Fruit fly (Drosophila melanogaster) whole organism, embryonic: ENCODE results near the gene CG17028.

Source experiments
- Asciz ChIP-seq: fragments of 200-800 bp; sonication (Bioruptor generic); optimal IDR thresholded peaks from 2 replicates; lab custom pipeline; 2017; ENCODE audit warnings: missing biosample characterization, mild to moderate bottlenecking, missing genetic modification characterization, missing genetic modification reagents
- Bdp1 ChIP-seq: fragments of 200-800 bp; sonication (Bioruptor generic); optimal IDR thresholded peaks from 3 replicates; lab custom pipeline; 2016; ENCODE audit warnings: missing biosample characterization, missing genetic modification characterization
- C15 ChIP-seq: fragments of 200-800 bp; sonication (Bioruptor generic); IDR thresholded peaks from 3 replicates; pipeline ENCODE4 v1.3.6; 2022; ENCODE audit warnings: missing biosample characterization, missing genetic modification characterization
- CG11247 ChIP-seq: fragments of 200-800 bp; sonication (Bioruptor generic); IDR thresholded peaks from 2 replicates; pipeline ENCODE4 v1.3.6; 2022; ENCODE audit warnings: missing biosample characterization, missing genetic modification characterization
- CG12236 ChIP-seq: fragments of 200-800 bp; sonication (Bioruptor generic); optimal IDR thresholded peaks from 2 replicates; lab custom pipeline; 2016; ENCODE audit warnings: missing biosample characterization, missing genetic modification characterization
- CG12769 ChIP-seq: fragments of 200-800 bp; sonication (Bioruptor generic); optimal IDR thresholded peaks from 2 replicates; lab custom pipeline; 2019; ENCODE audit warnings: missing biosample characterization, mild to moderate bottlenecking, missing genetic modification characterization, moderate library complexity
- CG15011 ChIP-seq: fragments of 200-800 bp; sonication (Bioruptor generic); optimal IDR thresholded peaks from 3 replicates; lab custom pipeline; 2018; ENCODE audit warnings: missing biosample characterization, mild to moderate bottlenecking, missing genetic modification characterization
- CG16779 ChIP-seq: fragments of 200-800 bp; sonication (Bioruptor generic); IDR thresholded peaks from 2 replicates; pipeline ENCODE4 v1.3.6; 2022; ENCODE audit warnings: missing biosample characterization, missing genetic modification characterization
- CG1792 ChIP-seq: fragments of 200-800 bp; sonication (Bioruptor generic); optimal IDR thresholded peaks from 2 replicates; lab custom pipeline; 2016; ENCODE audit warnings: missing biosample characterization, missing genetic modification characterization
- CG18262 ChIP-seq: fragments of 200-800 bp; optimal IDR thresholded peaks from 3 replicates; lab custom pipeline; 2019; ENCODE audit warnings: missing biosample characterization, mild to moderate bottlenecking, missing genetic modification characterization, moderate library complexity
- CG2875 ChIP-seq: fragments of 200-800 bp; sonication (Bioruptor generic); optimal IDR thresholded peaks from 2 replicates; lab custom pipeline; 2017; ENCODE audit warnings: missing biosample characterization, mild to moderate bottlenecking, missing genetic modification characterization, missing genetic modification reagents
- CG31441 ChIP-seq: fragments of 200-800 bp; sonication (Bioruptor generic); IDR thresholded peaks from 2 replicates; pipeline ENCODE4 v1.3.6; 2022; ENCODE audit warnings: missing biosample characterization, missing genetic modification characterization
- CG34224 ChIP-seq: fragments of 200-800 bp; sonication (Bioruptor generic); IDR thresholded peaks from 3 replicates; pipeline ENCODE4 v1.3.6; 2022; ENCODE audit warnings: missing biosample characterization, missing genetic modification characterization; ENCODE audit not compliant: partially characterized antibody
- CG6654 ChIP-seq: fragments of 200-800 bp; sonication (Bioruptor generic); optimal IDR thresholded peaks from 2 replicates; lab custom pipeline; 2017; ENCODE audit warnings: missing biosample characterization, mild to moderate bottlenecking, missing genetic modification characterization
- CG6765 ChIP-seq: fragments of 200-800 bp; sonication (Bioruptor generic); optimal IDR thresholded peaks from 3 replicates; lab custom pipeline; 2017; ENCODE audit warnings: missing biosample characterization, mild to moderate bottlenecking, missing genetic modification characterization
- CG7357 ChIP-seq: fragments of 200-800 bp; sonication (Bioruptor generic); IDR thresholded peaks from 3 replicates; pipeline ENCODE4 v1.3.6; 2022; ENCODE audit warnings: missing biosample characterization, missing genetic modification characterization
- CG7745 ChIP-seq: fragments of 200-800 bp; sonication (Bioruptor generic); optimal IDR thresholded peaks from 2 replicates; lab custom pipeline; 2018; ENCODE audit warnings: missing biosample characterization, mild to moderate bottlenecking, missing genetic modification characterization, moderate library complexity
- CG7839 ChIP-seq: fragments of 200-800 bp; sonication (Bioruptor generic); optimal IDR thresholded peaks from 3 replicates; lab custom pipeline; 2018; ENCODE audit warnings: missing biosample characterization, mild to moderate bottlenecking, missing genetic modification characterization, moderate library complexity
- Dll ChIP-seq: fragments of 200-800 bp; sonication (Bioruptor generic); IDR thresholded peaks from 4 replicates; pipeline ENCODE4 v1.3.6; 2022; ENCODE audit warnings: missing biosample characterization, missing genetic modification characterization; ENCODE audit not compliant: partially characterized antibody
- Doc2 ChIP-seq: fragments of 200-800 bp; sonication (Bioruptor generic); IDR thresholded peaks from 2 replicates; pipeline ENCODE4 v1.3.6; 2022; ENCODE audit warnings: missing biosample characterization, missing genetic modification characterization
- Jarid2 ChIP-seq: fragments of 200-800 bp; sonication (Bioruptor generic); optimal IDR thresholded peaks from 3 replicates; lab custom pipeline; 2017; ENCODE audit warnings: mild to moderate bottlenecking, missing biosample characterization, missing genetic modification reagents, missing genetic modification characterization
- Kr ChIP-seq: fragments of 200-800 bp; sonication (Bioruptor generic); optimal IDR thresholded peaks from 2 replicates; lab custom pipeline; 2017; ENCODE audit warnings: missing biosample characterization, mild to moderate bottlenecking, missing genetic modification characterization
- Med ChIP-seq: fragments of 200-800 bp; sonication (Bioruptor generic); peaks from one replicate; lab custom pipeline; 2016; ENCODE audit warnings: missing biosample characterization, missing genetic modification characterization, mild to moderate bottlenecking, inconsistent platforms, moderate library complexity
- NK7.1 ChIP-seq: fragments of 200-800 bp; sonication (Bioruptor generic); optimal IDR thresholded peaks from 3 replicates; lab custom pipeline; 2016; ENCODE audit warnings: missing biosample characterization, missing genetic modification characterization
- Rfx ChIP-seq: fragments of 200-800 bp; sonication (Bioruptor generic); IDR thresholded peaks from 2 replicates; pipeline ENCODE4 v1.3.6; 2022; ENCODE audit warnings: missing biosample characterization, missing genetic modification characterization
- Rx ChIP-seq: fragments of 200-800 bp; sonication (Bioruptor generic); IDR thresholded peaks from 2 replicates; pipeline ENCODE4 v1.3.6; 2022; ENCODE audit warnings: missing biosample characterization, missing genetic modification characterization
- Sin3A ChIP-seq: fragments of >200 bp; optimal IDR thresholded peaks from 2 replicates; lab custom pipeline; 2018
- Vsx1 ChIP-seq: fragments of 200-800 bp; sonication (Bioruptor generic); optimal IDR thresholded peaks from 2 replicates; lab custom pipeline; 2017; ENCODE audit warnings: missing biosample characterization, mild to moderate bottlenecking, missing genetic modification characterization, missing genetic modification reagents
- Xbp1 ChIP-seq: fragments of 200-800 bp; sonication (Bioruptor generic); optimal IDR thresholded peaks from 3 replicates; lab custom pipeline; 2016; ENCODE audit warnings: missing biosample characterization, mild to moderate bottlenecking, missing genetic modification characterization
- ash1 ChIP-seq: fragments of 200-800 bp; sonication (Bioruptor generic); optimal IDR thresholded peaks from 2 replicates; lab custom pipeline; 2018; ENCODE audit warnings: missing biosample characterization, mild to moderate bottlenecking, missing genetic modification characterization
- br ChIP-seq: fragments of >200 bp; optimal IDR thresholded peaks from 2 replicates; lab custom pipeline; 2017
- caup ChIP-seq: fragments of 200-800 bp; sonication (Bioruptor generic); optimal IDR thresholded peaks from 3 replicates; lab custom pipeline; 2017; ENCODE audit warnings: missing biosample characterization, mild to moderate bottlenecking, missing genetic modification characterization, moderate library complexity; ENCODE audit not compliant: severe bottlenecking
- cg ChIP-seq: fragments of 200-800 bp; sonication (Bioruptor generic); optimal IDR thresholded peaks from 3 replicates; lab custom pipeline; 2019; ENCODE audit warnings: missing biosample characterization, mild to moderate bottlenecking, missing genetic modification characterization, moderate library complexity
- chinmo ChIP-seq: fragments of 200-800 bp; sonication (Bioruptor generic); IDR thresholded peaks from 4 replicates; pipeline ENCODE4 v1.3.6; 2022; ENCODE audit warnings: missing biosample characterization, missing genetic modification characterization; ENCODE audit not compliant: partially characterized antibody
- dmrt99B ChIP-seq: fragments of 200-800 bp; sonication (Bioruptor generic); optimal IDR thresholded peaks from 2 replicates; lab custom pipeline; 2018; ENCODE audit warnings: missing biosample characterization, mild to moderate bottlenecking, missing genetic modification characterization, moderate library complexity
- dysf ChIP-seq: fragments of 200-800 bp; sonication (Bioruptor generic); IDR thresholded peaks from 3 replicates; pipeline ENCODE4 v1.3.6; 2022; ENCODE audit warnings: missing biosample characterization, missing genetic modification characterization
- gcm ChIP-seq: fragments of 200-800 bp; sonication (Bioruptor generic); optimal IDR thresholded peaks from 2 replicates; lab custom pipeline; 2019; ENCODE audit warnings: missing biosample characterization, mild to moderate bottlenecking, missing genetic modification characterization, moderate library complexity
- gsb-n ChIP-seq: fragments of 200-800 bp; sonication (Bioruptor generic); optimal IDR thresholded peaks from 3 replicates; lab custom pipeline; 2018; ENCODE audit warnings: missing biosample characterization, mild to moderate bottlenecking, missing genetic modification characterization
- kah ChIP-seq: fragments of 200-800 bp; sonication (Bioruptor generic); optimal IDR thresholded peaks from 2 replicates; lab custom pipeline; 2018; ENCODE audit warnings: missing biosample characterization, mild to moderate bottlenecking, missing genetic modification characterization
- kay ChIP-seq: fragments of 200-800 bp; sonication (Bioruptor generic); optimal IDR thresholded peaks from 2 replicates; lab custom pipeline; 2016; ENCODE audit warnings: missing biosample characterization, missing genetic modification characterization
- nau ChIP-seq: fragments of 200-800 bp; sonication (Bioruptor generic); optimal IDR thresholded peaks from 3 replicates; lab custom pipeline; 2017; ENCODE audit warnings: missing biosample characterization, mild to moderate bottlenecking, missing genetic modification characterization, missing genetic modification reagents
- nom ChIP-seq: fragments of 200-800 bp; sonication (Bioruptor generic); optimal IDR thresholded peaks from 2 replicates; lab custom pipeline; 2017; ENCODE audit warnings: missing biosample characterization, missing genetic modification characterization, mild to moderate bottlenecking, moderate library complexity, missing genetic modification reagents
- pum ChIP-seq: fragments of 200-800 bp; sonication (Bioruptor generic); optimal IDR thresholded peaks from 2 replicates; lab custom pipeline; 2016; ENCODE audit warnings: missing biosample characterization, missing genetic modification characterization
- salm ChIP-seq: fragments of 200-800 bp; sonication (Bioruptor generic); optimal IDR thresholded peaks from 2 replicates; lab custom pipeline; 2018; ENCODE audit warnings: missing biosample characterization, mild to moderate bottlenecking, missing genetic modification characterization
- sd ChIP-seq: fragments of 200-800 bp; sonication (Bioruptor generic); optimal IDR thresholded peaks from 3 replicates; lab custom pipeline; 2018; ENCODE audit warnings: missing biosample characterization, mild to moderate bottlenecking, missing genetic modification characterization, moderate library complexity
- slp2 ChIP-seq: fragments of 200-800 bp; sonication (Bioruptor generic); optimal IDR thresholded peaks from 2 replicates; lab custom pipeline; 2016; ENCODE audit warnings: missing biosample characterization, missing genetic modification characterization
- tna ChIP-seq: fragments of 200-800 bp; sonication (Bioruptor generic); IDR thresholded peaks from 2 replicates; pipeline ENCODE4 v1.3.6; 2022; ENCODE audit warnings: missing biosample characterization, missing genetic modification characterization; ENCODE audit not compliant: partially characterized antibody
- twi ChIP-seq: fragments of 200-800 bp; optimal IDR thresholded peaks from 2 replicates; lab custom pipeline; 2019; ENCODE audit warnings: missing biosample characterization, mild to moderate bottlenecking, missing genetic modification characterization, moderate library complexity
- zf30C ChIP-seq: fragments of 200-800 bp; sonication (Bioruptor generic); optimal IDR thresholded peaks from 3 replicates; lab custom pipeline; 2018; ENCODE audit warnings: missing biosample characterization, mild to moderate bottlenecking, missing genetic modification characterization

The CG17028 gene

DNA sequence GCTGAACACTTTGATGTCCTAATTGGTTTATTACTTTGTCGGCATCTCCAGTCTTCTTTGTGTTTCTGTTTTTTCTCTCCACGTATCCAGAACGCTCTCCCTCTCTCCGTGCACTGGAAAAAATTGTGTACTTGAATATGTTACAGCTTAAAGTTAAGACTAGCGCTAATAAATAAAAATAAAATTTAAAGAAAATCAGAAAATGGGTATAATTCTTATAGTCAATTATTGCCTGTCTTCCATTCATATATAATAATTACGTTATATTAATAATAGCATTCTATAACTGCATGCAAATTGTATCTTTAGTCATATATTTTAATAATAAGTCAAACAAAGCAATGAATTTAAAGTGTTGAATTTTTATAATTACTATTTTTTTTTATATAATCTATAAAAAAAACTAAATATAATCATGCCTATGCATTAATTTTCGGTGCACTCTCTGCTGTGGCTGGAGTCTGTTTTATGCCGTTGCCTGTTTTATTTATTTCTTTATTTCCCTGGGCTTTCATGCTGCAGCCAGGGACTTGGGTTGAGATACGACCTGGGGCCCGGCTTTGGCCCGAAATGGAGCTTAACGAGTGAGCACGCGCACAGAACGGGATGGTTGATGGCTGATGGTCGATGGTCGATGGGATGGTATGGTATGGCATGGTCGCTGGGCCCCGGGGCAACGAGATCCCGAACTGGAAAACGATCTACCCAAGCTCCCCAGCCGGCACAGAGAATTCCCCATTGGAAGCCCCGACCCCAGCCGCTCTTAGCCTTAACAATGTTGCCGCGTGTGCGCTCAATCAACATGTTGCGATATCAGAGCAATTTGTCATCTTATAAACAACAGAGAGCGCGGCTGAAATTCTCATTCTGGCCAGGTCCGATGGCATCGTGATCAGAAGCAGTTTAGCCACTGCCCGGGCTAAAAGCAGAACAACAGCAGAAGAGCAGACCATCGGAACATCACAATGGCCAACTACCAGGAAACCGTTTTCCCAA lies 37.7 kb downstream of the CG17028 start (continued):
- TF ChIP-seq Kr (GFP tag; lab: Kevin White, UChicago) (no peak), Asciz (GFP tag; lab: Kevin White, UChicago) (no peak), Med (GFP tag; lab: Kevin White, UChicago) (peak; percentile 8), CG7745 (no peak), CG2875 (no peak), kay (GFP tag; lab: Kevin White, UChicago) (no peak), nau (GFP tag; lab: Kevin White, UChicago) (no peak), slp2 (GFP tag; lab: Kevin White, UChicago) (no peak), zf30C (GFP tag; lab: Kevin White, UChicago) (peak; percentile 75), pum (GFP tag; lab: Kevin White, UChicago) (no peak), twi (tag; lab: Kevin White, UChicago) (no peak), Doc2 (no peak), CG34224 (GFP tag; lab: Robert Waterston, UW) (no peak), chinmo (GFP tag; lab: Robert Waterston, UW) (no peak), nom (GFP tag; lab: Kevin White, UChicago) (peak; percentile 31), kah (GFP tag; lab: Kevin White, UChicago) (no peak), CG31441 (GFP tag; lab: Robert Waterston, UW) (peak; percentile 58; the same call in 1 of the 2 replicates), CG6765 (no peak), Sin3A (no peak), Dll (GFP tag; lab: Robert Waterston, UW) (no peak), Jarid2 (GFP tag; lab: Kevin White, UChicago) (no peak), ash1 (no peak), salm (tag; lab: Kevin White, UChicago) (no peak), CG12236 (GFP tag; lab: Kevin White, UChicago) (no peak), CG6654 (no peak), CG12769 (no peak), gsb-n (tag; lab: Kevin White, UChicago) (peak; percentile 34), dmrt99B (no peak), Rfx (GFP tag; lab: Robert Waterston, UW) (no peak), Bdp1 (GFP tag; lab: Kevin White, UChicago) (no peak), gcm (GFP tag; lab: Kevin White, UChicago) (no peak), caup (GFP tag; lab: Kevin White, UChicago) (no peak), br (lab: Kevin White, UChicago) (no peak), CG1792 (no peak), CG11247 (no peak), CG7357 (no peak), NK7.1 (GFP tag; lab: Kevin White, UChicago) (no peak), cg (GFP tag; lab: Kevin White, UChicago) (no peak), Vsx1 (GFP tag; lab: Kevin White, UChicago) (no peak), C15 (GFP tag; lab: Robert Waterston, UW) (no peak), CG15011 (no peak), CG7839 (tag; lab: Kevin White, UChicago) (peak; percentile 30), Rx (GFP tag; lab: Robert Waterston, UW) (no peak), CG16779 (GFP tag; lab: Robert Waterston, UW) (no peak), Xbp1 (GFP tag; lab: Kevin White, UChicago) (no peak), tna (GFP tag; lab: Robert Waterston, UW) (no peak), CG18262 (peak; percentile 87), dysf (GFP tag; lab: Robert Waterston, UW) (0 out of 3 replicates have a peak, but pooled peaks have one; percentile 21), sd (tag; lab: Kevin White, UChicago) (no peak)
